Fruit fly (Drosophila melanogaster) whole organism, embryonic: Measurements from ENCODE around the gene CG3529.

Source experiments
- ATbp ChIP-seq: fragments of 200-800 bp; sonication (Bioruptor generic); optimal IDR thresholded peaks from 2 replicates; lab custom pipeline; 2017; ENCODE audit warnings: missing biosample characterization, mild to moderate bottlenecking, missing genetic modification characterization, missing genetic modification reagents
- Ada2b ChIP-seq: fragments of 200-800 bp; sonication (Bioruptor generic); IDR thresholded peaks from 2 replicates; pipeline ENCODE4 v1.3.6; 2022; ENCODE audit warnings: missing biosample characterization, missing genetic modification characterization
- CG10321 ChIP-seq: fragments of 200-800 bp; sonication (Bioruptor generic); IDR thresholded peaks from 2 replicates; pipeline ENCODE4 v1.3.6; 2022; ENCODE audit warnings: missing biosample characterization, missing genetic modification characterization
- CG12299 ChIP-seq: fragments of 200-800 bp; sonication (Bioruptor generic); optimal IDR thresholded peaks from 2 replicates; lab custom pipeline; 2018; ENCODE audit warnings: missing biosample characterization, mild to moderate bottlenecking, missing genetic modification characterization
- CG12391 ChIP-seq: fragments of 200-800 bp; sonication (Bioruptor generic); optimal IDR thresholded peaks from 3 replicates; lab custom pipeline; 2018; ENCODE audit warnings: missing biosample characterization, mild to moderate bottlenecking, missing genetic modification characterization, moderate library complexity
- CG12769 ChIP-seq: fragments of 200-800 bp; sonication (Bioruptor generic); optimal IDR thresholded peaks from 2 replicates; lab custom pipeline; 2019; ENCODE audit warnings: missing biosample characterization, mild to moderate bottlenecking, missing genetic modification characterization, moderate library complexity
- CG12942 ChIP-seq: fragments of 200-800 bp; sonication (Bioruptor generic); optimal IDR thresholded peaks from 3 replicates; lab custom pipeline; 2016; ENCODE audit warnings: missing biosample characterization, missing genetic modification characterization
- CG14710 ChIP-seq: fragments of 200-800 bp; sonication (Bioruptor generic); optimal IDR thresholded peaks from 3 replicates; lab custom pipeline; 2019; ENCODE audit warnings: missing biosample characterization, mild to moderate bottlenecking, missing genetic modification characterization, moderate library complexity
- CG14965 ChIP-seq: fragments of 200-800 bp; sonication (Bioruptor generic); optimal IDR thresholded peaks from 2 replicates; lab custom pipeline; 2016; ENCODE audit warnings: missing biosample characterization, missing genetic modification characterization, borderline replicate concordance
- CG1529 ChIP-seq: fragments of 200-800 bp; sonication (Bioruptor generic); optimal IDR thresholded peaks from 3 replicates; lab custom pipeline; 2018; ENCODE audit warnings: missing biosample characterization, missing genetic modification characterization
- CG15514 ChIP-seq: fragments of 200-800 bp; sonication (Bioruptor generic); optimal IDR thresholded peaks from 3 replicates; lab custom pipeline; 2017; ENCODE audit warnings: missing biosample characterization, missing genetic modification characterization, mild to moderate bottlenecking, moderate library complexity, missing genetic modification reagents
- CG17328 ChIP-seq: fragments of 200-800 bp; sonication (Bioruptor generic); IDR thresholded peaks from 2 replicates; pipeline ENCODE4 v1.3.6; 2022; ENCODE audit warnings: missing biosample characterization, missing genetic modification characterization
- CG17359 ChIP-seq: fragments of 200-800 bp; sonication (Bioruptor generic); optimal IDR thresholded peaks from 3 replicates; lab custom pipeline; 2018; ENCODE audit warnings: missing biosample characterization, mild to moderate bottlenecking, missing genetic modification characterization, moderate library complexity
- CG17568 ChIP-seq: fragments of 200-800 bp; sonication (Bioruptor generic); optimal IDR thresholded peaks from 2 replicates; lab custom pipeline; 2018; ENCODE audit warnings: missing biosample characterization, mild to moderate bottlenecking, missing genetic modification characterization, moderate library complexity
- CG18262 ChIP-seq: fragments of 200-800 bp; optimal IDR thresholded peaks from 3 replicates; lab custom pipeline; 2019; ENCODE audit warnings: missing biosample characterization, mild to moderate bottlenecking, missing genetic modification characterization, moderate library complexity
- CG1832 ChIP-seq: fragments of 200-800 bp; sonication (Bioruptor generic); optimal IDR thresholded peaks from 2 replicates; lab custom pipeline; 2017; ENCODE audit warnings: missing biosample characterization, mild to moderate bottlenecking, missing genetic modification characterization, inconsistent platforms
- CG2199 ChIP-seq: fragments of 200-800 bp; sonication (Bioruptor generic); IDR thresholded peaks from 3 replicates; pipeline ENCODE4 v1.3.6; 2022; ENCODE audit warnings: missing biosample characterization, missing genetic modification characterization
- CG31441 ChIP-seq: fragments of 200-800 bp; sonication (Bioruptor generic); IDR thresholded peaks from 2 replicates; pipeline ENCODE4 v1.3.6; 2022; ENCODE audit warnings: missing biosample characterization, missing genetic modification characterization
- CG4360 ChIP-seq: fragments of 200-800 bp; sonication (Bioruptor generic); IDR thresholded peaks from 2 replicates; pipeline ENCODE4 v1.3.6; 2022; ENCODE audit warnings: missing biosample characterization, missing genetic modification characterization
- CG7271 ChIP-seq: fragments of 200-800 bp; sonication (Bioruptor generic); optimal IDR thresholded peaks from 2 replicates; lab custom pipeline; 2018; ENCODE audit warnings: missing biosample characterization, mild to moderate bottlenecking, missing genetic modification characterization, moderate library complexity
- CG7786 ChIP-seq: fragments of 200-800 bp; sonication (Bioruptor generic); optimal IDR thresholded peaks from 2 replicates; lab custom pipeline; 2016; ENCODE audit warnings: missing biosample characterization, missing genetic modification characterization
- CG8359 ChIP-seq: fragments of 200-800 bp; sonication (Bioruptor generic); optimal IDR thresholded peaks from 2 replicates; lab custom pipeline; 2017; ENCODE audit warnings: missing biosample characterization, mild to moderate bottlenecking, missing genetic modification characterization, borderline replicate concordance
- Dip3 ChIP-seq: fragments of 200-800 bp; sonication (Bioruptor generic); optimal IDR thresholded peaks from 3 replicates; lab custom pipeline; 2016; ENCODE audit warnings: missing biosample characterization, missing genetic modification characterization
- Dref ChIP-seq: fragments of 200-800 bp; sonication (Bioruptor generic); IDR thresholded peaks from 2 replicates; pipeline ENCODE4 v1.3.6; 2022; ENCODE audit warnings: missing biosample characterization, missing genetic modification characterization
- HLH54F ChIP-seq: fragments of 200-800 bp; sonication (Bioruptor generic); optimal IDR thresholded peaks from 3 replicates; lab custom pipeline; 2016; ENCODE audit warnings: missing biosample characterization, missing genetic modification characterization
- HLHmδ ChIP-seq: fragments of 200-800 bp; sonication (Bioruptor generic); optimal IDR thresholded peaks from 2 replicates; lab custom pipeline; 2018; ENCODE audit warnings: missing biosample characterization, mild to moderate bottlenecking, missing genetic modification characterization, moderate library complexity
- Hmr ChIP-seq: fragments of 200-800 bp; sonication (Bioruptor generic); optimal IDR thresholded peaks from 3 replicates; lab custom pipeline; 2017; ENCODE audit warnings: mild to moderate bottlenecking, missing biosample characterization, missing genetic modification reagents, missing genetic modification characterization
- NC2α ChIP-seq: fragments of 200-800 bp; sonication (Bioruptor generic); optimal IDR thresholded peaks from 2 replicates; lab custom pipeline; 2016; ENCODE audit warnings: missing biosample characterization, missing genetic modification characterization
- NK7.1 ChIP-seq: fragments of 200-800 bp; sonication (Bioruptor generic); optimal IDR thresholded peaks from 3 replicates; lab custom pipeline; 2016; ENCODE audit warnings: missing biosample characterization, missing genetic modification characterization
- Oli ChIP-seq: fragments of 200-800 bp; sonication (Bioruptor generic); optimal IDR thresholded peaks from 2 replicates; lab custom pipeline; 2018; ENCODE audit warnings: missing biosample characterization, mild to moderate bottlenecking, missing genetic modification characterization, moderate library complexity
- Opbp ChIP-seq: fragments of 200-800 bp; sonication (Bioruptor generic); IDR thresholded peaks from 3 replicates; pipeline ENCODE4 v1.3.6; 2022; ENCODE audit warnings: missing biosample characterization, missing genetic modification characterization; ENCODE audit not compliant: partially characterized antibody
- Pdp1 ChIP-seq, 2 experiments: fragments of 200-800 bp; sonication (Bioruptor generic); optimal IDR thresholded peaks; 3 replicates each; lab custom pipeline; 2016; ENCODE audit warnings: missing biosample characterization in 2 of 2, missing genetic modification characterization in 2 of 2, mild to moderate bottlenecking in 1 of 2, moderate library complexity in 1 of 2
- Poxn ChIP-seq: fragments of 200-800 bp; sonication (Bioruptor generic); IDR thresholded peaks from 2 replicates; pipeline ENCODE4 v1.3.6; 2022; ENCODE audit warnings: missing biosample characterization, missing genetic modification characterization
- Six4 ChIP-seq: fragments of 200-800 bp; sonication (Bioruptor generic); optimal IDR thresholded peaks from 2 replicates; lab custom pipeline; 2016; ENCODE audit warnings: missing biosample characterization, missing genetic modification characterization
- dm ChIP-seq: fragments of 200-800 bp; sonication (Bioruptor generic); optimal IDR thresholded peaks from 3 replicates; lab custom pipeline; 2016; ENCODE audit warnings: missing biosample characterization, missing genetic modification characterization
- ftz-f1 ChIP-seq: fragments of 200-800 bp; sonication (Bioruptor generic); optimal IDR thresholded peaks from 2 replicates; lab custom pipeline; 2016; ENCODE audit warnings: missing biosample characterization, missing genetic modification characterization
- gcm2 ChIP-seq: fragments of 200-800 bp; sonication (Bioruptor generic); optimal IDR thresholded peaks from 2 replicates; lab custom pipeline; 2016; ENCODE audit warnings: missing biosample characterization, missing genetic modification characterization
- insv ChIP-seq, 2 experiments: fragments of 200-800 bp; sonication (Bioruptor generic); optimal IDR thresholded peaks; 3 replicates each; lab custom pipeline; 2016 to 2018; ENCODE audit warnings: missing biosample characterization in 2 of 2, missing genetic modification characterization in 2 of 2
- mld ChIP-seq: fragments of 200-800 bp; sonication (Bioruptor generic); IDR thresholded peaks from 3 replicates; pipeline ENCODE4 v1.3.6; 2022; ENCODE audit warnings: missing biosample characterization, missing genetic modification characterization; ENCODE audit not compliant: partially characterized antibody
- pan ChIP-seq, 4 experiments: fragments of >200 bp in 3 of 4; fragments of 200-800 bp in 1 of 4; sonication (Bioruptor generic) in 1 of 4; optimal IDR thresholded peaks in 3 of 4; IDR thresholded peaks in 1 of 4; 2 replicates each; pipeline versions ENCODE4 v1.3.6 to Lab custom; 2017 to 2022; ENCODE audit warnings: missing biosample characterization in 2 of 4, missing genetic modification characterization in 2 of 4, mixed read lengths in 1 of 4
- pnt ChIP-seq: fragments of 200-800 bp; sonication (Bioruptor generic); optimal IDR thresholded peaks from 3 replicates; lab custom pipeline; 2016; ENCODE audit warnings: missing biosample characterization, missing genetic modification characterization
- salm ChIP-seq: fragments of 200-800 bp; sonication (Bioruptor generic); optimal IDR thresholded peaks from 2 replicates; lab custom pipeline; 2018; ENCODE audit warnings: missing biosample characterization, mild to moderate bottlenecking, missing genetic modification characterization
- sim ChIP-seq: fragments of 200-800 bp; sonication (Bioruptor generic); IDR thresholded peaks from 2 replicates; pipeline ENCODE4 v1.3.6; 2022; ENCODE audit warnings: missing biosample characterization, missing genetic modification characterization
- sqz ChIP-seq: fragments of 200-800 bp; sonication (Bioruptor generic); optimal IDR thresholded peaks from 3 replicates; lab custom pipeline; 2018; ENCODE audit warnings: missing biosample characterization, mild to moderate bottlenecking, missing genetic modification characterization
- tap ChIP-seq: fragments of 200-800 bp; optimal IDR thresholded peaks from 3 replicates; lab custom pipeline; 2019; ENCODE audit warnings: missing biosample characterization, mild to moderate bottlenecking, missing genetic modification characterization, moderate library complexity
- tna ChIP-seq: fragments of 200-800 bp; sonication (Bioruptor generic); IDR thresholded peaks from 2 replicates; pipeline ENCODE4 v1.3.6; 2022; ENCODE audit warnings: missing biosample characterization, missing genetic modification characterization; ENCODE audit not compliant: partially characterized antibody
- tx ChIP-seq: fragments of 200-800 bp; sonication (Bioruptor generic); optimal IDR thresholded peaks from 2 replicates; lab custom pipeline; 2016; ENCODE audit warnings: missing biosample characterization, missing genetic modification characterization
- zfh1 ChIP-seq: fragments of 200-800 bp; sonication (Bioruptor generic); IDR thresholded peaks from 3 replicates; pipeline ENCODE4 v1.3.6; 2022; ENCODE audit warnings: missing biosample characterization, missing genetic modification characterization

CG3529 gene

DNA sequence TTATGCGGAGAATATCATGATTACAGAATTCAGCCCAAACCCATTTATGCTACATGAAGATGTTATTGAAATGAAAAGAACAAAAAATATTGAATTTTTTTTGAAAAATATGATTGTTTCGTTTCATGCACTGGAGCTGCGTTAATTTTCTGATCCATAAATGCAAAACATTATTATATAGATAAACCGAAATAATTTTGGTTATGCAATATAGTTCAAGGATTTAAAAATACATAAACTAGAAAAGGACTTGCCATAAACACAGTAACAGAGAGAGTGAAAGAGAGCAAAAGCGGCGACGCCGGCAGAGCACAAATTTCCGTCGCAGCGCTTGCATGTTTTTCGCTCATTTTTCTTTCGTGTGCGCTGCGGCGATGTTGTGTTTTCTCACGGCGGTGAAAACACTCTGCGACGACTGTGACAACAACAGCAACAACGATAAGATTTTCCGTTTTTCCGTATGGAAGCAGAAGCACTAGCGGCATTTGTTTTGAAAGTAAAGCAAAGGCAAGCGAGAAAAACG lies 15.6 kb downstream of the CG3529 start (continued):
- peak; percentile 49 for TF ChIP-seq CG7271 (tag; lab: Kevin White, UChicago)
- TF ChIP-seq pnt (GFP tag; lab: Kevin White, UChicago): peak; percentile 64
- peak; percentile 83 for TF ChIP-seq CG17568 (GFP tag; lab: Kevin White, UChicago)
- peak; percentile 60 for TF ChIP-seq CG15514 (GFP tag; lab: Kevin White, UChicago)
- TF ChIP-seq Opbp (GFP tag; lab: Robert Waterston, UW): peak; percentile 53; the same call in 2 of the 3 replicates
- peak; percentile 92 for TF ChIP-seq Hmr
- TF ChIP-seq CG4360 (GFP tag; lab: Robert Waterston, UW): peak; percentile 81
- TF ChIP-seq CG12391 (tag; lab: Kevin White, UChicago): peak; percentile 96
- no peak for TF ChIP-seq Dref (GFP tag; lab: Robert Waterston, UW)
- peak; percentile 47 for TF ChIP-seq CG14965 (GFP tag; lab: Kevin White, UChicago)
- peak; percentile 10; the same call in 1 of the 2 replicates for TF ChIP-seq CG10321 (GFP tag; lab: Robert Waterston, UW)
- TF ChIP-seq salm (tag; lab: Kevin White, UChicago): peak; percentile 89
- TF ChIP-seq Six4 (GFP tag; lab: Kevin White, UChicago): peak; percentile 86
- peak; percentile 52 for TF ChIP-seq CG12769 (tag; lab: Kevin White, UChicago)
- TF ChIP-seq HLH54F (GFP tag; lab: Kevin White, UChicago): peak; percentile 55
- peak; percentile 64 for TF ChIP-seq Ada2b (GFP tag; lab: Robert Waterston, UW)
- TF ChIP-seq Poxn: no peak
- peak; percentile 87 for TF ChIP-seq CG1529 (GFP tag; lab: Kevin White, UChicago)
- TF ChIP-seq dm (GFP tag; lab: Kevin White, UChicago): no peak
- TF ChIP-seq ftz-f1 (GFP tag; lab: Kevin White, UChicago): no peak
- TF ChIP-seq CG12299: peak; percentile 92
- TF ChIP-seq gcm2: peak; percentile 47
- TF ChIP-seq CG18262 (tag; lab: Kevin White, UChicago): peak; percentile 97
- peak; percentile 90 for TF ChIP-seq ATbp (GFP tag; lab: Kevin White, UChicago)
- TF ChIP-seq insv (GFP tag; optimal IDR thresholded peaks at IDR 0.05; lab: Kevin White, UChicago): peak in 1 of 2 experiments; percentile 63
- peak; percentile 71 for TF ChIP-seq CG12942 (GFP tag; lab: Kevin White, UChicago)
- peak; percentile 46 for TF ChIP-seq CG7786 (GFP tag; lab: Kevin White, UChicago)
- peak; percentile 41 for TF ChIP-seq Dip3 (GFP tag; lab: Kevin White, UChicago)
- peak; percentile 68 for TF ChIP-seq CG8359
- peak; percentile 87 for TF ChIP-seq Oli (tag; lab: Kevin White, UChicago)
- TF ChIP-seq sqz (GFP tag; lab: Kevin White, UChicago): peak; percentile 84
- no peak for TF ChIP-seq CG1832 (GFP tag; lab: Kevin White, UChicago)
- TF ChIP-seq HLHmδ (GFP tag; lab: Kevin White, UChicago): no peak
- TF ChIP-seq CG14710 (tag; lab: Kevin White, UChicago): peak; percentile 93
- TF ChIP-seq tx (GFP tag; lab: Kevin White, UChicago): peak; percentile 59
- peak; percentile 74 to 98 for TF ChIP-seq Pdp1 (GFP tag; optimal IDR thresholded peaks at IDR 0.05; lab: Kevin White, UChicago)
- TF ChIP-seq tap: peak; percentile 86
- peak; percentile 59 for TF ChIP-seq NK7.1 (GFP tag; lab: Kevin White, UChicago)
- TF ChIP-seq pan (optimal IDR thresholded peaks at IDR 0.05; lab: Kevin White, UChicago): no peak
- TF ChIP-seq pan (GFP tag; optimal IDR thresholded peaks at IDR 0.05 in 1 of 2, IDR thresholded peaks at IDR 0.05 in 1 of 2): peak in 1 of 2 experiments; percentile 76
- peak; percentile 92 for TF ChIP-seq CG31441 (GFP tag; lab: Robert Waterston, UW)
- TF ChIP-seq sim: 0 out of 2 replicates have a peak, but pooled peaks have one; percentile 34
- no peak for TF ChIP-seq tna (GFP tag; lab: Robert Waterston, UW)
- TF ChIP-seq NC2α (GFP tag; lab: Kevin White, UChicago): peak; percentile 68
- TF ChIP-seq mld (GFP tag; lab: Robert Waterston, UW): 0 out of 3 replicates have a peak, but pooled peaks have one; percentile 8
- peak; percentile 78 for TF ChIP-seq zfh1
- peak; percentile 93 for TF ChIP-seq CG17359 (tag; lab: Kevin White, UChicago)
- TF ChIP-seq CG2199 (GFP tag; lab: Robert Waterston, UW): peak; percentile 90; the same call in 2 of the 3 replicates
- peak; percentile 79 for TF ChIP-seq CG17328 (GFP tag; lab: Robert Waterston, UW)
